Fruit fly (Drosophila melanogaster): ENCODE measurements around the gene Jhbp15.

Gene Jhbp15

DNA sequence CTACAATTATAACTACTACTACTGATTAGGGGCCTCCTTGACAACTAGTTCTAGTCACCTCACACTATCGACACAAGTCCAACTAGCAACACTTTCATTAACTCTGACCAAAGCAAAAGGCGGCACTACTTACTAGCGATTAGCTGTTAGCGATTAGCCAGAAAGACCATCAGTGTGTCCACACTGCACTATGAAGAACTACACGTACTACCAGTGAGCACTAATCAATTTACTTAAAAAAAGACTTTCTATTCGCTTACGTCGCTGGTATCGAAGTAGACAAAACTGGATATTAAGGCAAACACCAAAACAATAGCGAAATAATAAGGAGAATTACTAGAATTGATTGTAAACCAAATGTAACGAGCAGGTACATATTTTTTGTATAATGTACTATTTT lies 37.0 kb downstream of the Jhbp15 start:
- TF ChIP-seq Rel (GFP tag; optimal IDR thresholded peaks at IDR 0.05) = no peak
- no peak for TF ChIP-seq Rel (tag; optimal IDR thresholded peaks at IDR 0.05)
- no peak for TF ChIP-seq Myc (optimal IDR thresholded peaks at IDR 0.05)
- TF ChIP-seq brk (GFP tag; optimal IDR thresholded peaks at IDR 0.05) = no peak
- no peak for TF ChIP-seq ey (GFP tag; optimal IDR thresholded peaks at IDR 0.05)
- TF ChIP-seq Dfd (GFP tag; optimal IDR thresholded peaks at IDR 0.05) = no peak
- no peak for TF ChIP-seq N (GFP tag; optimal IDR thresholded peaks at IDR 0.05)
- no peak for TF ChIP-seq br (GFP tag; optimal IDR thresholded peaks at IDR 0.05)
- no peak for TF ChIP-seq dl (GFP tag; optimal IDR thresholded peaks at IDR 0.05; ENCODE audit: insufficient read depth in 1 of 2, partially characterized antibody in 2 of 2)
- TF ChIP-seq psq (GFP tag; optimal IDR thresholded peaks at IDR 0.05) = no peak
- no peak for TF ChIP-seq pan (optimal IDR thresholded peaks at IDR 0.05)
- no peak for TF ChIP-seq Dif (GFP tag; optimal IDR thresholded peaks at IDR 0.05; ENCODE audit: partially characterized antibody)
- TF ChIP-seq tai (GFP tag; optimal IDR thresholded peaks at IDR 0.05) = no peak
- no peak for TF ChIP-seq Hr78 (GFP tag; optimal IDR thresholded peaks at IDR 0.05)
- no peak for TF ChIP-seq dsf (GFP tag; optimal IDR thresholded peaks at IDR 0.05; ENCODE audit: borderline replicate concordance)
- TF ChIP-seq Vsx2 (GFP tag; optimal IDR thresholded peaks at IDR 0.05; ENCODE audit: partially characterized antibody) = no peak
- no peak for TF ChIP-seq rgr (GFP tag; optimal IDR thresholded peaks at IDR 0.05)
- no peak for TF ChIP-seq woc (GFP tag; optimal IDR thresholded peaks at IDR 0.05)

DNA sequence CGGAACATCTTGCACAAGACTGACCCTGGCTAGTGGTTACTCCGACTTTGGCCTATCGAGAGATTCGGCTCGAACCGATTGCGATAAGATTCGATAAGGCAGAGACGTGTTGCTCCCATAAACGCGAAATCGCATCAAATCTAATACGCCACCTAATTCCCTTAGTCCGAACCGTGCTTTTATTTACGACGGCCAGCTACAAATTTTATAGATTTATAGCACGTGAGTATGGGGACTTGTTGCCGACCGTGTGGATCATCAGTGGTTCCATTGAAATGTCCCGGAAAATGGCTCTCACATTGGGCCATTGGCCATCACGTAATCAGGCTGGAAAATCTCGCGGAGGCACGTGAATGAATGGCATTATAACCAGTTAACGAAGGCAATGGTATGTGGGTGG lies 43.8 kb downstream of the Jhbp15 start, which contains the start of gene Alp5:
Alp5 (minus strand) TSS at position 24 of the 400 bp plus-strand sequence.
- peak; percentile 35 for TF ChIP-seq CrebA (GFP tag; optimal IDR thresholded peaks at IDR 0.05; ENCODE audit: borderline replicate concordance)
- TF ChIP-seq usp (GFP tag; optimal IDR thresholded peaks at IDR 0.05) = no peak

DNA sequence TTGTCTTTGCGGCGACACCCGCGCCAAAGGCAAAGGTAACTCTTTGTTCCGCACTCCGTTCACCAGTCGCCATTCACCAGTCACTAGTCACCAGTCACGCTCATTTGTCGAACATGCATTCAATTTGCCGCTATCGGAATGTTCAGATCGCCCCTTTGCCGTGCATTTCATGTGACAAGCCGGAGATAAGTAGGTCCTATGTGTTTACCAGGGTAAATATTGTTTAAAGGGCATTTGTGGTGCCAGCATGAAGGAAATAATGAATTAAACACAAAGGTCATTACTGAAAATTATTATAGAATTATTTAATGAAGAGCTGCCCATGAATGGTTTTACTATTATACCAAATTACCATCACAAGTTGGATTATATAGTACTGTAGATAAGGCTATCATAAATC lies 49.7 kb downstream of the Jhbp15 start:
- TF ChIP-seq dsf (GFP tag; optimal IDR thresholded peaks at IDR 0.05; ENCODE audit: borderline replicate concordance) = no peak
- TF ChIP-seq fru (GFP tag; optimal IDR thresholded peaks at IDR 0.05) = no peak
- no peak for TF ChIP-seq Jra (GFP tag; optimal IDR thresholded peaks at IDR 0.05)
- TF ChIP-seq Dfd (GFP tag; optimal IDR thresholded peaks at IDR 0.05) = no peak
- no peak for TF ChIP-seq Sp1 (GFP tag; optimal IDR thresholded peaks at IDR 0.05)
- TF ChIP-seq dl (GFP tag; optimal IDR thresholded peaks at IDR 0.05; ENCODE audit: insufficient read depth in 1 of 2, partially characterized antibody in 2 of 2) = no peak

Measured in whole organism, wandering third instar larva.